Worm (Caenorhabditis elegans) whole organism, L4/young adult: ENCODE results near the gene C01G6.9.

Experiments
- W03F9.2 ChIP-seq: fragments of 150-350 bp; optimal IDR thresholded peaks from 2 replicates; lab custom pipeline; 2014; ENCODE audit warnings: missing biosample characterization, missing genetic modification characterization
- dao-5 ChIP-seq: sonication (generic microtip); optimal IDR thresholded peaks from 2 replicates; lab custom pipeline; 2016; ENCODE audit warnings: missing genotype, missing genetic modification characterization, moderate library complexity, missing compliant biosample characterization
- him-1 ChIP-seq: sonication (generic microtip); optimal IDR thresholded peaks from 2 replicates; lab custom pipeline; 2016; ENCODE audit warnings: missing genotype, missing genetic modification reagents, missing genetic modification characterization, missing compliant biosample characterization

- TF ChIP-seq him-1 (tag; lab: Kevin White, UChicago) = no peak
- no peak for TF ChIP-seq W03F9.2
- no peak for TF ChIP-seq dao-5 (tag; lab: Kevin White, UChicago)
Observed at ce11 chrII:9338859-9339258, 43.2 kb upstream of the C01G6.9 start, which contains the start of gene ttll-12.
